Fruit fly (Drosophila melanogaster) whole organism, embryonic: ENCODE measurements around the gene CG6398.

ENCODE experiments used
- CG13123 ChIP-seq: fragments of 200-800 bp; sonication (Bioruptor generic); optimal IDR thresholded peaks from 2 replicates; lab custom pipeline; 2016; ENCODE audit warnings: missing biosample characterization, missing genetic modification characterization
- CG13287 ChIP-seq: fragments of 200-800 bp; sonication (Bioruptor generic); IDR thresholded peaks from 2 replicates; pipeline ENCODE4 v1.3.6; 2022; ENCODE audit warnings: missing biosample characterization, missing genetic modification characterization; ENCODE audit not compliant: partially characterized antibody
- CG14014 ChIP-seq: fragments of 200-800 bp; sonication (Bioruptor generic); IDR thresholded peaks from 2 replicates; pipeline ENCODE4 v1.3.6; 2022; ENCODE audit warnings: missing biosample characterization, missing genetic modification characterization
- CG18599 ChIP-seq: fragments of 200-800 bp; sonication (Bioruptor generic); optimal IDR thresholded peaks from 3 replicates; lab custom pipeline; 2017; ENCODE audit warnings: missing biosample characterization, missing genetic modification characterization, mild to moderate bottlenecking, moderate library complexity, missing genetic modification reagents
- CG30431 ChIP-seq: fragments of 200-800 bp; sonication (Bioruptor generic); optimal IDR thresholded peaks from 2 replicates; lab custom pipeline; 2017; ENCODE audit warnings: missing biosample characterization, missing genetic modification characterization
- CG7357 ChIP-seq: fragments of 200-800 bp; sonication (Bioruptor generic); IDR thresholded peaks from 3 replicates; pipeline ENCODE4 v1.3.6; 2022; ENCODE audit warnings: missing biosample characterization, missing genetic modification characterization
- CG8765 ChIP-seq: fragments of 200-800 bp; sonication (Bioruptor generic); IDR thresholded peaks from 2 replicates; pipeline ENCODE4 v1.3.6; 2022; ENCODE audit warnings: missing biosample characterization, missing genetic modification characterization
- Sox100B ChIP-seq: fragments of 200-800 bp; sonication (Bioruptor generic); optimal IDR thresholded peaks from 3 replicates; lab custom pipeline; 2018; ENCODE audit warnings: missing biosample characterization, mild to moderate bottlenecking, missing genetic modification characterization
- ato ChIP-seq: fragments of 200-800 bp; sonication (Bioruptor generic); IDR thresholded peaks from 2 replicates; pipeline ENCODE4 v1.3.6; 2022; ENCODE audit warnings: missing biosample characterization, missing genetic modification characterization; ENCODE audit not compliant: partially characterized antibody
- ems ChIP-seq: fragments of 200-800 bp; sonication (Bioruptor generic); optimal IDR thresholded peaks from 3 replicates; lab custom pipeline; 2016; ENCODE audit warnings: missing biosample characterization, missing genetic modification characterization
- exex ChIP-seq: fragments of 200-800 bp; sonication (Bioruptor generic); optimal IDR thresholded peaks from 4 replicates; lab custom pipeline; 2018; ENCODE audit warnings: missing biosample characterization, mild to moderate bottlenecking, missing genetic modification characterization, moderate library complexity
- fru ChIP-seq: fragments of >200 bp; optimal IDR thresholded peaks from 2 replicates; lab custom pipeline; 2017
- insv ChIP-seq, 2 experiments: fragments of 200-800 bp; sonication (Bioruptor generic); optimal IDR thresholded peaks; 3 replicates each; lab custom pipeline; 2016 to 2018; ENCODE audit warnings: missing biosample characterization in 2 of 2, missing genetic modification characterization in 2 of 2
- sug ChIP-seq: fragments of 200-800 bp; optimal IDR thresholded peaks from 2 replicates; lab custom pipeline; 2019; ENCODE audit warnings: missing biosample characterization, mild to moderate bottlenecking, missing genetic modification characterization, moderate library complexity

- TF ChIP-seq Sox100B = no peak
- TF ChIP-seq CG18599 (GFP tag; lab: Kevin White, UChicago) = no peak
- TF ChIP-seq ems (GFP tag; lab: Kevin White, UChicago) = no peak
- TF ChIP-seq CG30431 (GFP tag; lab: Kevin White, UChicago) = no peak
- TF ChIP-seq CG13123 (GFP tag; lab: Kevin White, UChicago) = no peak
- TF ChIP-seq CG7357 (GFP tag; lab: Robert Waterston, UW) = no peak
- no peak for TF ChIP-seq CG8765
- TF ChIP-seq sug (tag; lab: Kevin White, UChicago) = no peak
- TF ChIP-seq insv (GFP tag; optimal IDR thresholded peaks at IDR 0.05; lab: Kevin White, UChicago) = no peak
- no peak for TF ChIP-seq fru (lab: Kevin White, UChicago)
- no peak for TF ChIP-seq CG13287 (GFP tag; lab: Robert Waterston, UW)
- no peak for TF ChIP-seq exex (tag; lab: Kevin White, UChicago)
- TF ChIP-seq CG14014 (GFP tag; lab: Robert Waterston, UW) = no peak
- no peak for TF ChIP-seq ato (GFP tag; lab: Robert Waterston, UW)
Observed at dm6 chrX:17876518-17876917, 45.9 kb downstream of the CG6398 start.
